Worm (Caenorhabditis elegans) whole organism, L1 larva: ENCODE data around the gene C24A3.2.

Source experiments
- aly-2 ChIP-seq: fragments of 150-350 bp; optimal IDR thresholded peaks from 2 replicates; lab custom pipeline; 2014; ENCODE audit warnings: missing biosample characterization, missing genetic modification characterization
- ama-1 ChIP-seq: fragments of 150-350 bp; optimal IDR thresholded peaks from 2 replicates; lab custom pipeline; 2014
- ceh-63 ChIP-seq: fragments of 200-800 bp; sonication (Bioruptor generic); optimal IDR thresholded peaks from 2 replicates; lab custom pipeline; 2018; ENCODE audit warnings: mild to moderate bottlenecking, missing genetic modification characterization, missing compliant biosample characterization
- mep-1 ChIP-seq: fragments of 150-350 bp; optimal IDR thresholded peaks from 2 replicates; lab custom pipeline; 2014; ENCODE audit warnings: missing biosample characterization, missing genetic modification characterization
- snpc-4 ChIP-seq: fragments of 150-350 bp; optimal IDR thresholded peaks from 2 replicates; lab custom pipeline; 2014; ENCODE audit warnings: missing biosample characterization, missing genetic modification characterization
- ztf-11 ChIP-seq, 2 experiments: sonication (generic microtip); optimal IDR thresholded peaks; 2 replicates each; lab custom pipeline; 2016 to 2017; ENCODE audit warnings: missing genetic modification characterization in 2 of 2, missing biosample characterization in 1 of 2, missing compliant biosample characterization in 1 of 2

- TF ChIP-seq mep-1 (no peak), ceh-63 (GFP tag; lab: Kevin White, UChicago) (no peak), ztf-11 (tag; optimal IDR thresholded peaks at IDR 0.05; lab: Kevin White, UChicago) (no peak), snpc-4 (tag; lab: Kevin White, UChicago) (no peak), ama-1 (lab: Kevin White, UChicago) (no peak), aly-2 (tag; lab: Kevin White, UChicago) (no peak)
These were observed 45.3 kb upstream of the C24A3.2 start for ce11 chrX:8952007-8952406.
